Worm (Caenorhabditis elegans) whole organism, late embryonic: ENCODE results near the gene C01F6.14.

Experiments
- C08G9.2 ChIP-seq: sonication (generic microtip); optimal IDR thresholded peaks from 2 replicates; lab custom pipeline; 2016; ENCODE audit warnings: mild to moderate bottlenecking, missing genetic modification characterization, moderate library complexity, missing compliant biosample characterization
- T23F11.4 ChIP-seq: fragments of 200-800 bp; sonication (Bioruptor generic); optimal IDR thresholded peaks from 2 replicates; lab custom pipeline; 2018; ENCODE audit warnings: mild to moderate bottlenecking, missing genetic modification characterization, missing compliant biosample characterization
- Y22D7AL.16 ChIP-seq: sonication (generic microtip); optimal IDR thresholded peaks from 2 replicates; lab custom pipeline; 2016; ENCODE audit warnings: missing genetic modification characterization, missing compliant biosample characterization
- ahr-1 ChIP-seq: sonication (generic microtip); optimal IDR thresholded peaks from 2 replicates; lab custom pipeline; 2016; ENCODE audit warnings: missing genetic modification characterization, missing compliant biosample characterization
- ceh-14 ChIP-seq: sonication (generic microtip); optimal IDR thresholded peaks from 2 replicates; lab custom pipeline; 2016; ENCODE audit warnings: missing genotype, missing genetic modification characterization, missing compliant biosample characterization
- ceh-18 ChIP-seq: sonication (generic microtip); optimal IDR thresholded peaks from 2 replicates; lab custom pipeline; 2016; ENCODE audit warnings: missing genetic modification characterization, missing compliant biosample characterization
- ceh-19 ChIP-seq: fragments of 200-800 bp; sonication (Bioruptor generic); optimal IDR thresholded peaks from 2 replicates; lab custom pipeline; 2018; ENCODE audit warnings: mild to moderate bottlenecking, missing genetic modification characterization, missing compliant biosample characterization
- ceh-2 ChIP-seq: sonication (generic microtip); optimal IDR thresholded peaks from 2 replicates; lab custom pipeline; 2016; ENCODE audit warnings: missing genotype, missing genetic modification characterization, missing compliant biosample characterization
- ceh-22 ChIP-seq: sonication (generic microtip); optimal IDR thresholded peaks from 2 replicates; lab custom pipeline; 2017; ENCODE audit warnings: missing biosample characterization, missing genetic modification characterization
- ceh-24 ChIP-seq: sonication (generic microtip); optimal IDR thresholded peaks from 2 replicates; lab custom pipeline; 2016; ENCODE audit warnings: mild to moderate bottlenecking, missing genetic modification characterization, missing compliant biosample characterization
- ceh-30 ChIP-seq: fragments of 150-350 bp; optimal IDR thresholded peaks from 2 replicates; lab custom pipeline; 2014; ENCODE audit warnings: missing biosample characterization, missing genetic modification characterization
- ceh-34 ChIP-seq: sonication (generic microtip); optimal IDR thresholded peaks from 2 replicates; lab custom pipeline; 2016; ENCODE audit warnings: mild to moderate bottlenecking, missing genetic modification characterization, missing compliant biosample characterization
- ceh-45 ChIP-seq: fragments of 200-800 bp; sonication (Bioruptor generic); IDR thresholded peaks from 2 replicates; pipeline ENCODE4 v1.3.6; 2022; ENCODE audit warnings: missing genetic modification reagents, missing genetic modification characterization, missing compliant biosample characterization
- ceh-6 ChIP-seq: fragments of 200-800 bp; sonication (Bioruptor generic); optimal IDR thresholded peaks from 2 replicates; lab custom pipeline; 2018; ENCODE audit warnings: mild to moderate bottlenecking, missing genetic modification characterization, missing compliant biosample characterization
- che-1 ChIP-seq: sonication (generic microtip); optimal IDR thresholded peaks from 2 replicates; lab custom pipeline; 2016; ENCODE audit warnings: mild to moderate bottlenecking, missing genetic modification characterization, missing compliant biosample characterization
- elt-2 ChIP-seq: sonication (generic microtip); optimal IDR thresholded peaks from 2 replicates; lab custom pipeline; 2016; ENCODE audit warnings: missing genetic modification reagents, missing genetic modification characterization, missing compliant biosample characterization
- elt-4 ChIP-seq: sonication (generic microtip); optimal IDR thresholded peaks from 2 replicates; lab custom pipeline; 2016; ENCODE audit warnings: missing genetic modification characterization, missing compliant biosample characterization
- eyg-1 ChIP-seq: sonication (generic microtip); optimal IDR thresholded peaks from 2 replicates; lab custom pipeline; 2016; ENCODE audit warnings: missing genotype, missing genetic modification characterization, missing compliant biosample characterization
- fax-1 ChIP-seq: sonication (generic microtip); optimal IDR thresholded peaks from 2 replicates; lab custom pipeline; 2016; ENCODE audit warnings: missing genotype, missing genetic modification characterization, missing compliant biosample characterization
- fkh-10 ChIP-seq: fragments of 150-350 bp; optimal IDR thresholded peaks from 2 replicates; lab custom pipeline; 2014; ENCODE audit warnings: missing biosample characterization, missing genetic modification reagents, missing genetic modification characterization
- fkh-6 ChIP-seq: sonication (generic microtip); optimal IDR thresholded peaks from 2 replicates; lab custom pipeline; 2016; ENCODE audit warnings: missing genetic modification characterization, missing compliant biosample characterization
- hlh-13 ChIP-seq: fragments of 200-800 bp; sonication (Bioruptor generic); optimal IDR thresholded peaks from 2 replicates; lab custom pipeline; 2018; ENCODE audit warnings: mild to moderate bottlenecking, missing genetic modification characterization, missing compliant biosample characterization
- hlh-8 ChIP-seq: sonication (generic microtip); optimal IDR thresholded peaks from 2 replicates; lab custom pipeline; 2016; ENCODE audit warnings: missing genotype, missing genetic modification characterization, missing compliant biosample characterization
- lim-6 ChIP-seq: sonication (generic microtip); optimal IDR thresholded peaks from 2 replicates; lab custom pipeline; 2016; ENCODE audit warnings: missing genetic modification characterization, missing compliant biosample characterization
- lin-11 ChIP-seq: fragments of 200-800 bp; sonication (Bioruptor generic); optimal IDR thresholded peaks from 2 replicates; lab custom pipeline; 2018; ENCODE audit warnings: mild to moderate bottlenecking, missing genetic modification characterization, missing compliant biosample characterization
- madf-2 ChIP-seq: sonication (generic microtip); optimal IDR thresholded peaks from 2 replicates; lab custom pipeline; 2017; ENCODE audit warnings: missing genetic modification characterization, missing compliant biosample characterization
- mec-3 ChIP-seq: sonication (generic microtip); optimal IDR thresholded peaks from 2 replicates; lab custom pipeline; 2016; ENCODE audit warnings: borderline replicate concordance, missing genetic modification characterization, missing compliant biosample characterization
- nhr-11 ChIP-seq: fragments of 150-350 bp; optimal IDR thresholded peaks from 2 replicates; lab custom pipeline; 2014; ENCODE audit warnings: missing biosample characterization, missing genetic modification characterization
- nhr-232 ChIP-seq: sonication (generic microtip); optimal IDR thresholded peaks from 2 replicates; lab custom pipeline; 2016; ENCODE audit warnings: missing genetic modification characterization, missing compliant biosample characterization
- npax-4 ChIP-seq: sonication (generic microtip); optimal IDR thresholded peaks from 2 replicates; lab custom pipeline; 2016; ENCODE audit warnings: missing genetic modification characterization, missing compliant biosample characterization
- odd-2 ChIP-seq: sonication (generic microtip); optimal IDR thresholded peaks from 2 replicates; lab custom pipeline; 2017; ENCODE audit warnings: antibody characterized with exemption, mild to moderate bottlenecking, missing genetic modification characterization, missing compliant biosample characterization
- pag-3 ChIP-seq: sonication (generic microtip); optimal IDR thresholded peaks from 2 replicates; lab custom pipeline; 2016; ENCODE audit warnings: missing compliant biosample characterization, missing genetic modification characterization, borderline replicate concordance
- pha-4 ChIP-seq: fragments of 150-350 bp; optimal IDR thresholded peaks from 2 replicates; lab custom pipeline; 2018; ENCODE audit warnings: missing biosample characterization, missing genetic modification reagents, missing genetic modification characterization
- ref-2 ChIP-seq: sonication (generic microtip); optimal IDR thresholded peaks from 2 replicates; lab custom pipeline; 2016; ENCODE audit warnings: missing genetic modification characterization, missing compliant biosample characterization
- rnt-1 ChIP-seq: sonication (generic microtip); optimal IDR thresholded peaks from 2 replicates; lab custom pipeline; 2016; ENCODE audit warnings: missing genetic modification characterization, missing compliant biosample characterization
- sdc-2 ChIP-seq: sonication (generic microtip); optimal IDR thresholded peaks from 2 replicates; lab custom pipeline; 2016; ENCODE audit warnings: missing genotype, missing genetic modification characterization, missing compliant biosample characterization
- sox-2 ChIP-seq: fragments of 200-800 bp; sonication (Bioruptor generic); IDR thresholded peaks from 2 replicates; pipeline ENCODE4 v1.3.6; 2022; ENCODE audit warnings: missing genetic modification reagents, missing genetic modification characterization, missing compliant biosample characterization
- sox-4 ChIP-seq: sonication (generic microtip); optimal IDR thresholded peaks from 2 replicates; lab custom pipeline; 2017; ENCODE audit warnings: mild to moderate bottlenecking, missing genetic modification characterization, inconsistent platforms, missing compliant biosample characterization
- tbx-2 ChIP-seq: sonication (generic microtip); optimal IDR thresholded peaks from 2 replicates; lab custom pipeline; 2016; ENCODE audit warnings: missing genetic modification characterization, missing compliant biosample characterization
- ttx-3 ChIP-seq: sonication (generic microtip); optimal IDR thresholded peaks from 2 replicates; lab custom pipeline; 2016; ENCODE audit warnings: missing genetic modification reagents, missing genetic modification characterization, missing compliant biosample characterization
- unc-86 ChIP-seq: sonication (generic microtip); optimal IDR thresholded peaks from 2 replicates; lab custom pipeline; 2016; ENCODE audit warnings: missing genetic modification characterization, missing compliant biosample characterization
- zip-5 ChIP-seq: sonication (generic microtip); optimal IDR thresholded peaks from 2 replicates; lab custom pipeline; 2016; ENCODE audit warnings: missing genetic modification characterization, missing compliant biosample characterization
- ztf-16 ChIP-seq: sonication (generic microtip); optimal IDR thresholded peaks from 2 replicates; lab custom pipeline; 2017; ENCODE audit warnings: missing genetic modification characterization, missing compliant biosample characterization

Gene C01F6.14

ce11 chrIV:9121545-9121944 is 17.6 kb upstream of the C01F6.14 start (continued):
- TF ChIP-seq hlh-13 (GFP tag; lab: Kevin White, UChicago): no peak

ce11 chrIV:9120220-9120619 is 16.3 kb upstream of the C01F6.14 start:
- no peak for TF ChIP-seq T23F11.4
- no peak for TF ChIP-seq elt-4 (tag; lab: Kevin White, UChicago)
- TF ChIP-seq rnt-1: no peak
- TF ChIP-seq ceh-19: no peak
- TF ChIP-seq nhr-11: no peak
- TF ChIP-seq eyg-1: no peak
- no peak for TF ChIP-seq ceh-14
- no peak for TF ChIP-seq npax-4 (tag; lab: Kevin White, UChicago)
- no peak for TF ChIP-seq ztf-16 (tag; lab: Kevin White, UChicago)
- no peak for TF ChIP-seq tbx-2 (tag; lab: Kevin White, UChicago)
- TF ChIP-seq ref-2: no peak
- TF ChIP-seq nhr-232: no peak
- no peak for TF ChIP-seq ahr-1 (tag; lab: Kevin White, UChicago)
- no peak for TF ChIP-seq mec-3 (tag; lab: Kevin White, UChicago)
- TF ChIP-seq lin-11 (tag; lab: Kevin White, UChicago): no peak
- TF ChIP-seq ceh-18: no peak
- TF ChIP-seq, all 69 proteins: peak for 0

DNA sequence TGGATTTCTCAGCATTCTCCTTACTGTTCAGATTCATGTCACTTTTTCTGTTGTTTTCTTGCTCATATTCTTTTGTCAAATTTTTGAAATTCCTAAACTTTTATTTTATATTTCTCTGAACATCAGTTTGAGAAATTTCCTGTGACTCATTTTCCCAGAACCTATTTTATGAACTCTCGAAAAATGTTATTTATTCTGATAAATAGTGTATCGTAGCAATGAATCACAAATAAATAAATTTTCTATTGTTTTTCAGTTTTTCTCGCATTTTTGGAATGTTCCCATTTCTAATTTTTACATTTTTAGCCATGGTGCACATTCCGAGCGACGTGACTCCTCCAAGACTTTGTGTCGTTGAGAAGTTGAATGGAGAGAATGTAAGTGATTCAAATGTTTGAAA is 14.9 kb upstream of the C01F6.14 start, which contains the start of gene nrfl-1:
TSS of gene nrfl-1 (plus strand) at position 301 of the 400 bp plus-strand sequence.
- TF ChIP-seq che-1 (tag; lab: Kevin White, UChicago) (no peak), eyg-1 (no peak), ceh-2 (tag; lab: Kevin White, UChicago) (no peak), ceh-6 (GFP tag; lab: Kevin White, UChicago) (no peak), fax-1 (no peak), ceh-24 (tag; lab: Kevin White, UChicago) (no peak), lim-6 (tag; lab: Kevin White, UChicago) (no peak), ceh-22 (tag; lab: Kevin White, UChicago) (no peak), pha-4 (no peak), ceh-19 (no peak), zip-5 (tag; lab: Kevin White, UChicago) (no peak), fkh-6 (tag; lab: Kevin White, UChicago) (no peak), madf-2 (tag; lab: Kevin White, UChicago) (no peak), sox-2 (GFP tag; lab: Robert Waterston, UW) (no peak), hlh-8 (no peak), sox-4 (tag; lab: Kevin White, UChicago) (no peak), ceh-34 (tag; lab: Kevin White, UChicago) (no peak), pag-3 (tag; lab: Kevin White, UChicago) (no peak)

- no peak for TF ChIP-seq T23F11.4
- no peak for TF ChIP-seq ceh-45 (GFP tag; lab: Robert Waterston, UW)
- TF ChIP-seq Y22D7AL.16: no peak
- TF ChIP-seq eyg-1: no peak
- no peak for TF ChIP-seq elt-4 (tag; lab: Kevin White, UChicago)
- no peak for TF ChIP-seq elt-2
- no peak for TF ChIP-seq hlh-13 (GFP tag; lab: Kevin White, UChicago)
- no peak for TF ChIP-seq C08G9.2 (tag; lab: Kevin White, UChicago)
- TF ChIP-seq hlh-8: no peak
- TF ChIP-seq lin-11 (tag; lab: Kevin White, UChicago): no peak
- TF ChIP-seq nhr-11: no peak
- no peak for TF ChIP-seq sdc-2 (tag; lab: Kevin White, UChicago)
- no peak for TF ChIP-seq ttx-3 (tag; lab: Kevin White, UChicago)
- TF ChIP-seq che-1 (tag; lab: Kevin White, UChicago): no peak
- no peak for TF ChIP-seq odd-2 (tag; lab: Kevin White, UChicago)
- no peak for TF ChIP-seq ceh-30 (tag; lab: Kevin White, UChicago)
- TF ChIP-seq unc-86 (tag; lab: Kevin White, UChicago): no peak
- no peak for TF ChIP-seq fkh-10 (GFP tag; lab: Kevin White, UChicago)
- TF ChIP-seq, all 69 proteins: peak for 0
Observed at ce11 chrIV:9118348-9118747, 14.4 kb upstream of the C01F6.14 start.
